Worm (Caenorhabditis elegans) whole organism, late embryonic: Measurements from ENCODE around the gene fbxa-112.

ENCODE experiments used
- K09A11.1 ChIP-seq: sonication (generic microtip); optimal IDR thresholded peaks from 2 replicates; lab custom pipeline; 2017; ENCODE audit warnings: antibody characterized with exemption, mild to moderate bottlenecking, missing genetic modification characterization, missing compliant biosample characterization; ENCODE audit not compliant: insufficient read depth
- fax-1 ChIP-seq: sonication (generic microtip); optimal IDR thresholded peaks from 2 replicates; lab custom pipeline; 2016; ENCODE audit warnings: missing genotype, missing genetic modification characterization, missing compliant biosample characterization
- fkh-6 ChIP-seq: sonication (generic microtip); optimal IDR thresholded peaks from 2 replicates; lab custom pipeline; 2016; ENCODE audit warnings: missing genetic modification characterization, missing compliant biosample characterization
- lin-11 ChIP-seq: fragments of 200-800 bp; sonication (Bioruptor generic); optimal IDR thresholded peaks from 2 replicates; lab custom pipeline; 2018; ENCODE audit warnings: mild to moderate bottlenecking, missing genetic modification characterization, missing compliant biosample characterization
- nhr-11 ChIP-seq: fragments of 150-350 bp; optimal IDR thresholded peaks from 2 replicates; lab custom pipeline; 2014; ENCODE audit warnings: missing biosample characterization, missing genetic modification characterization
- npax-4 ChIP-seq: sonication (generic microtip); optimal IDR thresholded peaks from 2 replicates; lab custom pipeline; 2016; ENCODE audit warnings: missing genetic modification characterization, missing compliant biosample characterization
- pag-3 ChIP-seq: sonication (generic microtip); optimal IDR thresholded peaks from 2 replicates; lab custom pipeline; 2016; ENCODE audit warnings: missing compliant biosample characterization, missing genetic modification characterization, borderline replicate concordance
- pha-4 ChIP-seq: fragments of 150-350 bp; optimal IDR thresholded peaks from 2 replicates; lab custom pipeline; 2018; ENCODE audit warnings: missing biosample characterization, missing genetic modification reagents, missing genetic modification characterization
- pqm-1 ChIP-seq: sonication (generic microtip); optimal IDR thresholded peaks from 2 replicates; lab custom pipeline; 2016; ENCODE audit warnings: missing genetic modification characterization, missing compliant biosample characterization
- sox-4 ChIP-seq: sonication (generic microtip); optimal IDR thresholded peaks from 2 replicates; lab custom pipeline; 2017; ENCODE audit warnings: mild to moderate bottlenecking, missing genetic modification characterization, inconsistent platforms, missing compliant biosample characterization
- ttx-3 ChIP-seq: sonication (generic microtip); optimal IDR thresholded peaks from 2 replicates; lab custom pipeline; 2016; ENCODE audit warnings: missing genetic modification reagents, missing genetic modification characterization, missing compliant biosample characterization
- unc-55 ChIP-seq: sonication (generic microtip); optimal IDR thresholded peaks from 2 replicates; lab custom pipeline; 2017; ENCODE audit warnings: missing biosample characterization, missing genetic modification reagents, missing genetic modification characterization
- zip-5 ChIP-seq: sonication (generic microtip); optimal IDR thresholded peaks from 2 replicates; lab custom pipeline; 2016; ENCODE audit warnings: missing genetic modification characterization, missing compliant biosample characterization

- TF ChIP-seq nhr-11 (tag; lab: Kevin White, UChicago), result no peak
- no peak for TF ChIP-seq ttx-3
- no peak for TF ChIP-seq npax-4 (tag; lab: Kevin White, UChicago)
- no peak for TF ChIP-seq pha-4 (tag; lab: Kevin White, UChicago)
- TF ChIP-seq sox-4 (tag; lab: Kevin White, UChicago), result no peak
- TF ChIP-seq lin-11, result no peak
- TF ChIP-seq pqm-1 (tag; lab: Kevin White, UChicago), result no peak
- TF ChIP-seq zip-5 (tag; lab: Kevin White, UChicago), result no peak
- no peak for TF ChIP-seq fax-1 (tag; lab: Kevin White, UChicago)
- TF ChIP-seq K09A11.1, result no peak
- TF ChIP-seq pag-3 (tag; lab: Kevin White, UChicago), result no peak
- TF ChIP-seq fkh-6, result no peak
- TF ChIP-seq unc-55 (GFP tag; lab: Kevin White, UChicago), result no peak
Measured at ce11 chrV:16927345-16927744, 20.6 kb downstream of the fbxa-112 start, which contains the start of gene Y102A5C.36.
